Fruit fly (Drosophila melanogaster) whole organism, adult: ENCODE measurements around the gene Tbh.

Experiments
- CG11617 ChIP-seq: fragments of 200-800 bp; sonication (Bioruptor generic); optimal IDR thresholded peaks from 2 replicates; lab custom pipeline; 2017; ENCODE audit warnings: mild to moderate bottlenecking, missing biosample characterization, missing genetic modification reagents, missing genetic modification characterization
- CG14711 ChIP-seq: fragments of 200-800 bp; sonication (Bioruptor generic); optimal IDR thresholded peaks from 2 replicates; lab custom pipeline; 2018; ENCODE audit warnings: missing biosample characterization, mild to moderate bottlenecking, missing genetic modification characterization, moderate library complexity
- CG33017 ChIP-seq: fragments of 200-800 bp; sonication (Bioruptor generic); optimal IDR thresholded peaks from 2 replicates; lab custom pipeline; 2018; ENCODE audit warnings: missing biosample characterization, mild to moderate bottlenecking, missing genetic modification characterization, moderate library complexity
- CG7045 ChIP-seq: fragments of 200-800 bp; sonication (Bioruptor generic); optimal IDR thresholded peaks from 2 replicates; lab custom pipeline; 2017; ENCODE audit warnings: missing biosample characterization, mild to moderate bottlenecking, missing genetic modification characterization
- CG7101 ChIP-seq: fragments of 200-800 bp; sonication (Bioruptor generic); optimal IDR thresholded peaks from 2 replicates; lab custom pipeline; 2018; ENCODE audit warnings: missing biosample characterization, mild to moderate bottlenecking, missing genetic modification characterization, moderate library complexity
- Clk ChIP-seq: fragments of 200-800 bp; sonication (Bioruptor generic); optimal IDR thresholded peaks from 2 replicates; lab custom pipeline; 2017; ENCODE audit warnings: missing biosample characterization, missing genetic modification characterization
- Hr96 ChIP-seq: fragments of 200-800 bp; sonication (Bioruptor generic); optimal IDR thresholded peaks from 2 replicates; lab custom pipeline; 2016; ENCODE audit warnings: missing biosample characterization, missing genetic modification characterization
- cic ChIP-seq: fragments of 200-800 bp; sonication (Bioruptor generic); optimal IDR thresholded peaks from 2 replicates; lab custom pipeline; 2017; ENCODE audit warnings: missing biosample characterization, mild to moderate bottlenecking, missing genetic modification characterization, moderate library complexity
- kay ChIP-seq: fragments of 200-800 bp; sonication (Bioruptor generic); peaks from one replicate; lab custom pipeline; 2016; ENCODE audit warnings: missing biosample characterization, missing genetic modification characterization, borderline replicate concordance
- tj ChIP-seq: fragments of 200-800 bp; sonication (Bioruptor generic); optimal IDR thresholded peaks from 3 replicates; lab custom pipeline; 2017; ENCODE audit warnings: missing biosample characterization, mild to moderate bottlenecking, missing genetic modification characterization, moderate library complexity

dm6 chrX:7979202-7979601, 16.3 kb upstream of the Tbh start:
- no peak for TF ChIP-seq CG33017 (tag; lab: Kevin White, UChicago)
- no peak for TF ChIP-seq cic (GFP tag; lab: Kevin White, UChicago)
- no peak for TF ChIP-seq CG7101
- no peak for TF ChIP-seq CG14711 (tag; lab: Kevin White, UChicago)
- TF ChIP-seq kay: no peak
- no peak for TF ChIP-seq CG7045 (GFP tag; lab: Kevin White, UChicago)
- no peak for TF ChIP-seq tj (GFP tag; lab: Kevin White, UChicago)
- TF ChIP-seq Clk (GFP tag; lab: Kevin White, UChicago): no peak
- TF ChIP-seq CG11617: no peak
- no peak for TF ChIP-seq Hr96 (GFP tag; lab: Kevin White, UChicago)
